In genomic region chrV:19455650-19456049, ce11 we compare ENCODE assay signal across 2 worm cellular contexts.
TF ChIP-seq lines count a peak whose summit lies in the region.

TSS of gene Y43F8B.13 (plus strand) at chrV:19455950.
TSS of gene Y43F8B.14 (minus strand) at chrV:19455971.

TF ChIP-seq in whole organism, L3 larva, 47 proteins besides CTCF, POLR2A, EP300 and RAD21:
- TF ChIP-seq elt-2 (tag; optimal IDR thresholded peaks at IDR 0.05; lab: Kevin White, UChicago) (peak; percentile 4), jun-1 (tag; optimal IDR thresholded peaks at IDR 0.05; lab: Kevin White, UChicago) (no peak)

TF ChIP-seq in whole organism, L4 larva, 104 proteins besides CTCF, POLR2A, EP300 and RAD21:
- TF ChIP-seq Y5F2A.4 (GFP tag; optimal IDR thresholded peaks at IDR 0.05; lab: Kevin White, UChicago), result no peak
- no peak for TF ChIP-seq dpl-1 (GFP tag; optimal IDR thresholded peaks at IDR 0.05; lab: Kevin White, UChicago)
- no peak for TF ChIP-seq gei-8 (GFP tag; optimal IDR thresholded peaks at IDR 0.05; lab: Kevin White, UChicago)
- TF ChIP-seq pha-4 (GFP tag; IDR thresholded peaks at IDR 0.05; lab: Robert Waterston, UW), result no peak
- no peak for TF ChIP-seq pha-4 (tag; optimal IDR thresholded peaks at IDR 0.05; lab: Kevin White, UChicago)
- TF ChIP-seq daf-16 (GFP tag; optimal IDR thresholded peaks at IDR 0.05; lab: Kevin White, UChicago), result no peak
- TF ChIP-seq daf-16 (tag; optimal IDR thresholded peaks at IDR 0.05; lab: Kevin White, UChicago), result peak; percentile 35
- TF ChIP-seq lin-1 (GFP tag; IDR thresholded peaks at IDR 0.05; lab: Robert Waterston, UW), result no peak
- TF ChIP-seq unc-62 (GFP tag; optimal IDR thresholded peaks at IDR 0.05 in 1 of 2; lab: Kevin White, UChicago), result no peak
- no peak for TF ChIP-seq unc-62 (tag; optimal IDR thresholded peaks at IDR 0.05; lab: Kevin White, UChicago)
- no peak for TF ChIP-seq nhr-102 (tag; optimal IDR thresholded peaks at IDR 0.05; lab: Kevin White, UChicago)
- peak; percentile 56 for TF ChIP-seq pqm-1 (tag; optimal IDR thresholded peaks at IDR 0.05; lab: Kevin White, UChicago)
- no peak for TF ChIP-seq set-16 (GFP tag; IDR thresholded peaks at IDR 0.05; lab: Robert Waterston, UW)

Comparison
In these comparisons a context has a peak if more than half of its experiments do, and no peak if none do; other contexts are left out.
1. Of the 28 proteins assayed by ChIP-seq in both whole organism, L4 larva and whole organism, L3 larva: peak only in whole organism, L4 larva: pqm-1; only in whole organism, L3 larva: none; in both: none; in neither: 27.